Worm (Caenorhabditis elegans) whole organism, L1 larva: ENCODE data around the gene C33E10.1.
A peak's percentile ranks its signal among the peaks of the same experiment; 100 is the strongest.
"Not testable (repeated sequence)": the region's sequence is repeated elsewhere in the genome, so short reads cannot be mapped to it uniquely, and the experiment has no call there.

Experiments
- F16B12.6 ChIP-seq: fragments of 150-350 bp; optimal IDR thresholded peaks from 2 replicates; lab custom pipeline; 2014; ENCODE audit warnings: missing biosample characterization, missing genetic modification characterization
- ama-1 ChIP-seq: fragments of 150-350 bp; optimal IDR thresholded peaks from 2 replicates; lab custom pipeline; 2014
- blmp-1 ChIP-seq: fragments of 150-350 bp; optimal IDR thresholded peaks from 2 replicates; lab custom pipeline; 2014; ENCODE audit warnings: missing biosample characterization, missing genetic modification characterization
- ceh-8 ChIP-seq: fragments of 200-800 bp; sonication (Bioruptor generic); optimal IDR thresholded peaks from 2 replicates; lab custom pipeline; 2018; ENCODE audit warnings: mild to moderate bottlenecking, missing genetic modification characterization, moderate library complexity, missing compliant biosample characterization
- ceh-82 ChIP-seq, 3 experiments: fragments of 150-350 bp in 1 of 3; sonication (generic microtip) in 2 of 3; optimal IDR thresholded peaks; 2 replicates each; lab custom pipeline; 2014 to 2017; ENCODE audit warnings: missing biosample characterization in 3 of 3, missing genetic modification characterization in 3 of 3
- ces-1 ChIP-seq: fragments of 150-350 bp; optimal IDR thresholded peaks from 2 replicates; lab custom pipeline; 2014; ENCODE audit warnings: missing biosample characterization, missing genetic modification reagents, missing genetic modification characterization
- efl-1 ChIP-seq, 4 experiments: fragments of 150-350 bp; optimal IDR thresholded peaks in 3 of 4; peaks in 1 of 4; 1 replicate in 1 of 4; 2 replicates in 3 of 4; lab custom pipeline; 2014; ENCODE audit warnings: missing biosample characterization in 2 of 4, missing genetic modification characterization in 2 of 4, missing genetic modification reagents in 2 of 4
- egl-13 ChIP-seq: sonication (generic microtip); optimal IDR thresholded peaks from 2 replicates; lab custom pipeline; 2016; ENCODE audit warnings: missing genotype, missing genetic modification reagents, missing genetic modification characterization, missing compliant biosample characterization
- egl-27 ChIP-seq, 2 experiments: fragments of 150-350 bp in 1 of 2; sonication (generic microtip); optimal IDR thresholded peaks; 3 replicates each; lab custom pipeline; 2017 to 2018; ENCODE audit warnings: missing biosample characterization in 2 of 2, missing genetic modification characterization in 2 of 2, missing genetic modification reagents in 2 of 2
- elt-2 ChIP-seq: sonication (generic microtip); optimal IDR thresholded peaks from 2 replicates; lab custom pipeline; 2016; ENCODE audit warnings: missing genetic modification characterization, mild to moderate bottlenecking, inconsistent platforms, missing compliant biosample characterization, missing genetic modification reagents
- fkh-10 ChIP-seq: sonication (generic microtip); optimal IDR thresholded peaks from 2 replicates; lab custom pipeline; 2017; ENCODE audit warnings: missing biosample characterization, missing genetic modification reagents, missing genetic modification characterization
- fkh-4 ChIP-seq: sonication (generic microtip); optimal IDR thresholded peaks from 2 replicates; lab custom pipeline; 2016; ENCODE audit warnings: missing compliant biosample characterization, missing genetic modification characterization, borderline replicate concordance
- fkh-8 ChIP-seq: sonication (generic microtip); optimal IDR thresholded peaks from 2 replicates; lab custom pipeline; 2016; ENCODE audit warnings: mild to moderate bottlenecking, missing genetic modification characterization, missing compliant biosample characterization
- isw-1 ChIP-seq: fragments of 200-800 bp; sonication (Bioruptor generic); IDR thresholded peaks from 2 replicates; pipeline ENCODE4 v1.3.6; 2022; ENCODE audit warnings: missing genetic modification characterization, missing compliant biosample characterization
- lin-14 ChIP-seq: fragments of 200-800 bp; sonication (Bioruptor generic); optimal IDR thresholded peaks from 2 replicates; lab custom pipeline; 2018; ENCODE audit warnings: mild to moderate bottlenecking, missing genetic modification characterization, moderate library complexity, missing compliant biosample characterization
- lin-15B ChIP-seq: fragments of 150-350 bp; sonication (generic microtip); optimal IDR thresholded peaks from 3 replicates; lab custom pipeline; 2014; ENCODE audit warnings: missing biosample characterization, missing genetic modification characterization
- lin-35 ChIP-seq, 2 experiments: fragments of 150-350 bp; optimal IDR thresholded peaks; 2 replicates each; lab custom pipeline; 2014; ENCODE audit warnings: missing biosample characterization in 2 of 2, missing genetic modification characterization in 2 of 2, missing genetic modification reagents in 2 of 2
- lsy-2 ChIP-seq, 2 experiments: fragments of 150-350 bp; optimal IDR thresholded peaks; 2 replicates each; lab custom pipeline; 2014; ENCODE audit warnings: missing biosample characterization in 2 of 2, missing genetic modification characterization in 2 of 2
- mab-9 ChIP-seq: fragments of 200-800 bp; sonication (Bioruptor generic); IDR thresholded peaks from 2 replicates; pipeline ENCODE4 v1.3.6; 2022; ENCODE audit warnings: missing genetic modification reagents, missing genetic modification characterization, missing compliant biosample characterization
- mdl-1 ChIP-seq, 2 experiments: fragments of 150-350 bp; optimal IDR thresholded peaks; 2 replicates each; lab custom pipeline; 2014 to 2017; ENCODE audit warnings: missing biosample characterization in 2 of 2, missing genetic modification characterization in 2 of 2, inconsistent platforms in 1 of 2
- nhr-20 ChIP-seq: sonication (generic microtip); optimal IDR thresholded peaks from 2 replicates; lab custom pipeline; 2016; ENCODE audit warnings: mild to moderate bottlenecking, missing genetic modification characterization, missing compliant biosample characterization
- nhr-28 ChIP-seq: fragments of 150-350 bp; optimal IDR thresholded peaks from 2 replicates; lab custom pipeline; 2014; ENCODE audit warnings: missing biosample characterization, missing genetic modification characterization
- nhr-47 ChIP-seq: sonication (generic microtip); optimal IDR thresholded peaks from 2 replicates; lab custom pipeline; 2016; ENCODE audit warnings: mild to moderate bottlenecking, missing genetic modification characterization, moderate library complexity, missing compliant biosample characterization
- nhr-71 ChIP-seq: sonication (generic microtip); optimal IDR thresholded peaks from 2 replicates; lab custom pipeline; 2016; ENCODE audit warnings: mild to moderate bottlenecking, missing genetic modification characterization, moderate library complexity, missing compliant biosample characterization
- nhr-77 ChIP-seq: fragments of 150-350 bp; optimal IDR thresholded peaks from 2 replicates; lab custom pipeline; 2014; ENCODE audit warnings: missing biosample characterization, missing genetic modification characterization
- nhr-85 ChIP-seq: sonication (generic microtip); peaks from one replicate; lab custom pipeline; 2016; ENCODE audit warnings: missing genetic modification characterization, inconsistent platforms, missing compliant biosample characterization
- pax-3 ChIP-seq: fragments of 200-800 bp; sonication (Bioruptor generic); optimal IDR thresholded peaks from 2 replicates; lab custom pipeline; 2018; ENCODE audit warnings: mild to moderate bottlenecking, missing genetic modification characterization, moderate library complexity, missing compliant biosample characterization
- rnt-1 ChIP-seq: sonication (generic microtip); optimal IDR thresholded peaks from 2 replicates; lab custom pipeline; 2016; ENCODE audit warnings: mild to moderate bottlenecking, missing genetic modification characterization, moderate library complexity, missing compliant biosample characterization
- skn-1 ChIP-seq: fragments of 150-350 bp; optimal IDR thresholded peaks from 2 replicates; lab custom pipeline; 2014; ENCODE audit warnings: missing biosample characterization, missing genetic modification characterization
- snpc-4 ChIP-seq: fragments of 150-350 bp; optimal IDR thresholded peaks from 2 replicates; lab custom pipeline; 2014; ENCODE audit warnings: missing biosample characterization, missing genetic modification characterization
- snu-23 ChIP-seq: sonication (generic microtip); optimal IDR thresholded peaks from 2 replicates; lab custom pipeline; 2016; ENCODE audit warnings: missing genetic modification characterization, missing compliant biosample characterization
- sup-37 ChIP-seq: fragments of 200-800 bp; sonication (Bioruptor generic); optimal IDR thresholded peaks from 2 replicates; lab custom pipeline; 2018; ENCODE audit warnings: mild to moderate bottlenecking, missing genetic modification characterization, missing compliant biosample characterization
- swsn-7 ChIP-seq: sonication (generic microtip); optimal IDR thresholded peaks from 2 replicates; lab custom pipeline; 2016; ENCODE audit warnings: missing genetic modification characterization, missing compliant biosample characterization
- tbx-2 ChIP-seq: sonication (generic microtip); optimal IDR thresholded peaks from 2 replicates; lab custom pipeline; 2016; ENCODE audit warnings: missing genetic modification characterization, missing compliant biosample characterization
- unc-86 ChIP-seq: sonication (generic microtip); optimal IDR thresholded peaks from 2 replicates; lab custom pipeline; 2016; ENCODE audit warnings: missing genetic modification characterization, missing compliant biosample characterization
- vab-15 ChIP-seq: sonication (generic microtip); optimal IDR thresholded peaks from 2 replicates; lab custom pipeline; 2017; ENCODE audit warnings: missing genotype, mild to moderate bottlenecking, missing genetic modification characterization, missing compliant biosample characterization
- xbp-1 ChIP-seq: sonication (generic microtip); optimal IDR thresholded peaks from 2 replicates; lab custom pipeline; 2016; ENCODE audit warnings: missing genetic modification characterization, missing compliant biosample characterization
- zip-4 ChIP-seq: fragments of 200-800 bp; sonication (Bioruptor generic); optimal IDR thresholded peaks from 2 replicates; lab custom pipeline; 2018; ENCODE audit warnings: mild to moderate bottlenecking, missing genetic modification characterization, moderate library complexity, missing compliant biosample characterization

The C33E10.1 gene

DNA sequence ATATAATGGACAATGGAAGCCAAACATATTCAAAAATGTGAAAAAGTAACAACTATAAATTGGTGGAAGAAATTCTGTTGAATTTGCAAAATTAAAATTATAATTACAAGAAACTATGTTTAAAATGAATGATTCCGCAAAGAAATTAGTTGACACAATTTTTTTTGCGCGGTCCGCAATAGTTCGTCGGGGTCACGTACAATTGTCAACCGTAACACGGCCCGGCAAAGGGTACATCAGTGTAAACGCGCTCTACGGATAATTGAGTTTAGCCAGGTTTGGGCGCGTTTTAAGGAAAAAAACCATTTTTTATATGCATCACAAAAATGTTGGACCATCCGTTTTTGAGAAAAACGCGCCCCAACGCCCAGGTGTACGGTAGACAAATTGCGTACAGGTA is 7.6 kb upstream of the C33E10.1 start:
- TF ChIP-seq isw-1 (GFP tag; lab: Robert Waterston, UW): no peak
- TF ChIP-seq mdl-1 (tag; optimal IDR thresholded peaks at IDR 0.05; lab: Kevin White, UChicago): no peak
- TF ChIP-seq F16B12.6 (tag; lab: Kevin White, UChicago): peak; percentile 9
- peak; percentile 0 for TF ChIP-seq nhr-85
- TF ChIP-seq lsy-2 (tag; optimal IDR thresholded peaks at IDR 0.05; lab: Kevin White, UChicago): peak; percentile 6 to 88
- TF ChIP-seq lin-35 (GFP tag; optimal IDR thresholded peaks at IDR 0.05; lab: Kevin White, UChicago): peak in 1 of 2 experiments; percentile 5
- no peak for TF ChIP-seq sup-37 (GFP tag; lab: Kevin White, UChicago)
- TF ChIP-seq, all 84 proteins: peak for 4

ce11 chrX:17300735-17301134 is 4.3 kb upstream of the C33E10.1 start:
- no peak for TF ChIP-seq egl-13 (tag; lab: Kevin White, UChicago)
- TF ChIP-seq snpc-4 (tag; lab: Kevin White, UChicago): peak; percentile 91
- no peak for TF ChIP-seq vab-15 (tag; lab: Kevin White, UChicago)
- no peak for TF ChIP-seq zip-4 (GFP tag; lab: Kevin White, UChicago)
- TF ChIP-seq tbx-2 (tag; lab: Kevin White, UChicago): no peak

DNA sequence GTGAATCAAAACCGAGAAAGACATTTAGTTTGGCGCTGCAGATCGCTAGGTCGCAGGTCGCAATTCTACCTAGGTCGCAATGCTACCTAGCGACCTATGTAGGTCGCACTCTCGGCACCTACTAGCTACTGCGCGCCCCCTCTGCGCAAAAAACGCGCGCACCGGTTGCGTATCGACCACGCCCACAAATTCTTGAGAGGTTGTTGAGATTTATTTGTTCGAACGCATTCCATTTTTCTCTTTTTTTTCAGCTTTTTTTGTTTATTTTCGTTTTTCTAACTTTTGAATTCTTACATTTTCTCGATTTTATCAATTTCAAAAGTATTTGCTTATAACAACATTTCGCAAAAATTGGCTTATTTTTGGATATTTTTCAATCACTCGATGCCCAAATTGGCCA is 3.1 kb upstream of the C33E10.1 start, which contains the start of gene C33E10.10:
C33E10.10 (minus strand) TSS at position 101 of the 400 bp plus-strand sequence.
- TF ChIP-seq skn-1 (tag; lab: Kevin White, UChicago) (no peak), nhr-28 (no peak), nhr-77 (tag; lab: Kevin White, UChicago) (no peak), nhr-20 (tag; lab: Kevin White, UChicago) (no peak), tbx-2 (tag; lab: Kevin White, UChicago) (no peak), xbp-1 (no peak), mab-9 (GFP tag; lab: Robert Waterston, UW) (no peak), blmp-1 (no peak)

ce11 chrX:17302419-17302818 is 2.6 kb upstream of the C33E10.1 start, which contains the start of gene fbxa-120:
Gene fbxa-120, plus strand, starts transcription at chrX:17302719.
- TF ChIP-seq blmp-1 (no peak), fkh-10 (GFP tag; lab: Kevin White, UChicago) (no peak), ces-1 (GFP tag; lab: Kevin White, UChicago) (no peak), ama-1 (no peak), elt-2 (tag; lab: Kevin White, UChicago) (no peak), rnt-1 (tag; lab: Kevin White, UChicago) (no peak)
- TF ChIP-seq, all 84 proteins: peak for 0

ce11 chrX:17310730-17311312 is 5.8 kb downstream of the C33E10.1 start, which contains the start of gene C53C11.4:
Gene C53C11.4, plus strand, starts transcription at chrX:17310908.
- TF ChIP-seq fkh-4, skn-1, unc-86 (tag; lab: Kevin White, UChicago): not testable (repeated sequence)

DNA sequence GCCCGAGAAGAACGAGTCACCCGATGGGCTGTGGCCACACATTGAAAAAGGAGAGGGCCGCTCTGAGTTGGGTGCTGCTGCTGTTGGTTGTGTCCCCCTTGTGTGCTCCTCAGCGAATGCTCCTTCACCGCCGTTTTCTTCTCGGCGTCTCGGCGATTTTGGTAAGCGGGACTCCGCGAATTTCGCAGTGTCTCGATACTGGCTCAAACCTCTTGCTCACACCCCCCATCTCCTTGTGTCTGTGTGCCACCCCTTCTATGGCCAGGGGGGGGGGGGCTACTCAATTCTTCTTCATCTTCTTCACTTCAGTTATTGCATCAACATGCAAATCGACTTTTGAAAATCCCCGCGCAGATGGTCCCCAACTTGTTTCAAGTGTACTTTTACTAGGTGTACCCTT is 9.9 kb downstream of the C33E10.1 start:
- TF ChIP-seq snu-23 (GFP tag; lab: Kevin White, UChicago) (peak; percentile 26), nhr-85 (peak; percentile 25), pax-3 (tag; lab: Kevin White, UChicago) (no peak), nhr-47 (tag; lab: Kevin White, UChicago) (peak; percentile 34), nhr-77 (tag; lab: Kevin White, UChicago) (no peak), sup-37 (GFP tag; lab: Kevin White, UChicago) (no peak), ceh-82 (tag; optimal IDR thresholded peaks at IDR 0.05; lab: Kevin White, UChicago) (peak; percentile 6 to 64 (median 32)), isw-1 (GFP tag; lab: Robert Waterston, UW) (0 out of 2 replicates have a peak, but pooled peaks have one; percentile 9), lin-15B (no peak), unc-86 (tag; lab: Kevin White, UChicago) (peak; percentile 26), lin-14 (GFP tag; lab: Kevin White, UChicago) (peak; percentile 80), mab-9 (GFP tag; lab: Robert Waterston, UW) (peak; percentile 55; the same call in 1 of the 2 replicates), fkh-4 (tag; lab: Kevin White, UChicago) (no peak), efl-1 (optimal IDR thresholded peaks at IDR 0.05; lab: Kevin White, UChicago) (no peak), efl-1 (GFP tag; optimal IDR thresholded peaks at IDR 0.05 in 1 of 2; lab: Kevin White, UChicago) (peak in 1 of 2 experiments; percentile 40), egl-27 (tag; optimal IDR thresholded peaks at IDR 0.05; lab: Kevin White, UChicago) (no peak), swsn-7 (tag; lab: Kevin White, UChicago) (peak; percentile 26), nhr-71 (tag; lab: Kevin White, UChicago) (peak; percentile 21), ceh-8 (GFP tag; lab: Kevin White, UChicago) (peak; percentile 23), fkh-8 (tag; lab: Kevin White, UChicago) (peak; percentile 49), fkh-10 (GFP tag; lab: Kevin White, UChicago) (peak; percentile 19)
- TF ChIP-seq, all 84 proteins: peak for 14
